Worm (Caenorhabditis elegans): ENCODE measurements around the gene F23A7.5.

- TF ChIP-seq ceh-28 (tag; optimal IDR thresholded peaks at IDR 0.05), result no peak
- no peak for TF ChIP-seq nhr-77 (tag; optimal IDR thresholded peaks at IDR 0.05)
- TF ChIP-seq unc-39 (tag; optimal IDR thresholded peaks at IDR 0.05), result no peak
- no peak for TF ChIP-seq nhr-28 (tag; optimal IDR thresholded peaks at IDR 0.05)
- no peak for TF ChIP-seq pqm-1 (tag; optimal IDR thresholded peaks at IDR 0.05)
These were observed 54.4 kb downstream of the F23A7.5 start, which contains the start of gene F52E10.2 for ce11 chrX:16283103-16283502.
